Fruit fly (Drosophila melanogaster) Kc167 (cell line): ENCODE data around the gene CG42495.

Source experiments
- Myc ChIP-seq: fragments of >200 bp; optimal IDR thresholded peaks from 2 replicates; lab custom pipeline; 2017; ENCODE audit warnings: missing external identifiers
- Sin3A ChIP-seq: fragments of >200 bp; optimal IDR thresholded peaks from 2 replicates; lab custom pipeline; 2018; ENCODE audit warnings: missing external identifiers
- h ChIP-seq: fragments of >200 bp; optimal IDR thresholded peaks from 3 replicates; lab custom pipeline; 2018; ENCODE audit warnings: missing external identifiers
- insv ChIP-seq: fragments of >200 bp; optimal IDR thresholded peaks from 3 replicates; lab custom pipeline; 2018; ENCODE audit warnings: missing external identifiers
- psq ChIP-seq: fragments of >200 bp; optimal IDR thresholded peaks from 2 replicates; lab custom pipeline; 2017; ENCODE audit warnings: missing external identifiers
- ttk ChIP-seq: sonication (Bioruptor generic); optimal IDR thresholded peaks from 2 replicates; lab custom pipeline; 2017; ENCODE audit warnings: missing external identifiers

Gene CG42495

DNA sequence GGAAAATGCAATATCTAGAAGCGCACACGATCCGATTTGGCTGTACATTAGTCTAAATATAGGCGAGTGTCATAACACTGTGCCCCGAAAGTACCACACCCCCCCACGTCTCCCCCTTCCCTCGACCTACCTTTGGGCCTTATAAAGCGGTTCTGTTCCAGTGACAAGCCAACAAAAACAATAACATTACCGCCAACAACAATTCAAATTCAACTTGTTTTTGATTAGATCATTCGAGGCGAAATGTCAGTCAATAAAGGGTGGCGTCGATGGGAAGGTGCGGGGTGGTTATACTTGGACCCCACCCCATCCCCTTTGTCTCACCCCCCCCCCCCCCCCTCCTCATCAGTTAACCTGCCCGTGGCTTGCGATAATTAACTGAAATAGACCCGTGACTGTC, 34.1 kb upstream of the CG42495 start:
- TF ChIP-seq h (lab: Kevin White, UChicago) (no peak), insv (lab: Kevin White, UChicago) (no peak), psq (lab: Kevin White, UChicago) (no peak), Sin3A (no peak), ttk (lab: Kevin White, UChicago) (no peak), Myc (lab: Kevin White, UChicago) (no peak)

dm6 chr3L:18634792-18635471, 32.2 kb upstream of the CG42495 start:
- TF ChIP-seq psq (lab: Kevin White, UChicago) (no peak), insv (lab: Kevin White, UChicago) (no peak), h (lab: Kevin White, UChicago) (no peak), ttk (lab: Kevin White, UChicago) (no peak), Sin3A (no peak), Myc (lab: Kevin White, UChicago) (no peak)

DNA sequence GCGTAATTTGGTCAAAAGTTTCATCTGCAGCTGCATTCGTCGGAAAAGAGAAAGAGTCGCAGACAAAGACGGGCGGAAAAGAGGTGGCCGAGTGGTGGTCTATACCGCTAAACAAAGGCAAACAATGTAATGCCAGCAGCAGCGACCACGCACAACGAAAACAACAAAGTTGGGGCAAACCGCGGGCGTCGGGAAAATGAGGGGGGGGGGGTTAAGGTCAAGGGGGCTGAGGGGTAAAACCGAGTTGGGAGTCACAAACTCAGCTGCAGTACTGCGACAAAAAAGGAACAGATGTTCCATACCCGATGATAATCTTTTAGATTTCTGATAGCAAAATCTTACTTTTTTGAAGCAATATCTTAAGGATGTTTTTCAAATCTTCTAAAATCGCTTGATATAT, 30.4 kb upstream of the CG42495 start:
- TF ChIP-seq ttk (lab: Kevin White, UChicago): no peak
- TF ChIP-seq Sin3A: no peak
- no peak for TF ChIP-seq insv (lab: Kevin White, UChicago)
- TF ChIP-seq h (lab: Kevin White, UChicago): no peak
- no peak for TF ChIP-seq Myc (lab: Kevin White, UChicago)
- TF ChIP-seq psq (lab: Kevin White, UChicago): no peak

- no peak for TF ChIP-seq psq (lab: Kevin White, UChicago)
- no peak for TF ChIP-seq h (lab: Kevin White, UChicago)
Measured at dm6 chr3L:18637348-18637747, 29.8 kb upstream of the CG42495 start.

dm6 chr3L:18638043-18638442, 29.1 kb upstream of the CG42495 start:
- no peak for TF ChIP-seq Myc (lab: Kevin White, UChicago)
- TF ChIP-seq psq (lab: Kevin White, UChicago): no peak

- TF ChIP-seq insv (lab: Kevin White, UChicago): no peak
- no peak for TF ChIP-seq psq (lab: Kevin White, UChicago)
- no peak for TF ChIP-seq Myc (lab: Kevin White, UChicago)
- TF ChIP-seq Sin3A: no peak
- TF ChIP-seq ttk (lab: Kevin White, UChicago): no peak
Measured at dm6 chr3L:18638487-18638886, 28.7 kb upstream of the CG42495 start.

DNA sequence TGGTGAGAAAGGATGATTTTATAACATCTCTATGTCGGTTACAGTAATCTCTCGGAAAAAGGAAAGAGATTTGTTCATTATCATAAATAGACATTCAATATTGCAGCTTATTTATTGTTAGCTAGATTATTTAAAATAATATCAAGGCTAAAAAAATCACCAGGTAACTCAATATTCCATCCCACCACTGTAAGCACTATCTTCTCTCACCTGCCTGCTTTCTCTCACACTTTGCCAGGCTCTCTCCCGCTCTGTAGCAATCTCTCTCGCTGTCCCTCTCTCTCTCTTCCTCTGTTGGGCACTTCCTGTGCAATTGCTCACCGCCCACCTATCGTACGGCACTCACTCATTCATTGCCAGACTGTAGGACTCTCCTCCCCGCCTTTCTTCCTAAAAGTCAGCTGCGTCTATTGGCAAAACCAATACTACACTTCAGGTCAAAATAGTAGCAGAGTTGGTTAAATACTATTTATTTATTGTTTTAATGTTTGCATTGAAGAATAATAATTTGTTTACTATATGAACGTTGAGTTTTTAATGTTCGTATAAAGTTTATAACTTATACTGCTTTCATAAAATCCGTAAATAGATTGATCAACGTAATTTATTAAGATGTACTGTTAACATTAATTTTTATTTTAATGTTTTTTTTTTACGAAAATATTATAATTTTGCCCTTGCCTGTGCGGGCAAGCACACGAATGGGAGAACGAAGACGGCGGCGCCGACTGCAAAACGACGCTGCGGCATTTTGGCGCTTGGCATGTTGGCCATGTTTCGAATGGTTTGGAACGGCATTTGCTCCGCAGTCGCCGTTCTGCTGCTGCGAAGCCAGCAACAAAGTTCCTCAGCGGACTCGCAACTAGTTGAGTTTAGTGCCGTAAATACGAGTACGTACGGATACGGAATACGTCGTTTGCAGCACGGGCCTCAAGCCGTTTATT, 26.3 kb upstream of the CG42495 start:
- TF ChIP-seq ttk (lab: Kevin White, UChicago): no peak
- no peak for TF ChIP-seq psq (lab: Kevin White, UChicago)
- no peak for TF ChIP-seq Myc (lab: Kevin White, UChicago)
- no peak for TF ChIP-seq Sin3A

- no peak for TF ChIP-seq ttk (lab: Kevin White, UChicago)
- TF ChIP-seq Myc (lab: Kevin White, UChicago): no peak
- TF ChIP-seq psq (lab: Kevin White, UChicago): no peak
- no peak for TF ChIP-seq h (lab: Kevin White, UChicago)
Measured at dm6 chr3L:18643222-18643621, 23.9 kb upstream of the CG42495 start.

DNA sequence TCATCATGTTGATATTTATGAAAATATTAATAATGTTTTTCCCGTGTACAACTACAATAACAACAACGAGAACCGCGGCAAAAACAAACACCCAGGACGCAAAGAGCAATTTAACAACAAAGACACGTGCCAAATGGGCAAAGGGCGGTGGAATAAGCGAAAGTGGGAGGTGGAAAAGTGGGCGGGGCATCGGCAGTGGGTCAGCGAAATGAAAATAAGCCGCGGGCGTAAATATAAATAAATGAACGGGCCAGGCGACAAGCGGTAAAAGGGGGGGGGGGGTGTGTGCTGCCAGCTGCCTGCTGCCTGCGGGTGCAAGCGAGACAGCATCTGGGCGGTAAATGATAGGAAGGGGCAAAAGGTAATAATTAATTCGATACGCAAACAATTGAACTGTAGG, 13.4 kb upstream of the CG42495 start:
- no peak for TF ChIP-seq h (lab: Kevin White, UChicago)
- TF ChIP-seq psq (lab: Kevin White, UChicago): no peak
- no peak for TF ChIP-seq Myc (lab: Kevin White, UChicago)
- TF ChIP-seq ttk (lab: Kevin White, UChicago): no peak
- TF ChIP-seq insv (lab: Kevin White, UChicago): no peak
- TF ChIP-seq Sin3A: no peak

- TF ChIP-seq Sin3A (no peak), h (lab: Kevin White, UChicago) (no peak), insv (lab: Kevin White, UChicago) (no peak), psq (lab: Kevin White, UChicago) (no peak), Myc (lab: Kevin White, UChicago) (no peak), ttk (lab: Kevin White, UChicago) (no peak)
Measured at dm6 chr3L:18665594-18665993, 1.6 kb upstream of the CG42495 start.

- TF ChIP-seq psq (lab: Kevin White, UChicago) (no peak), Sin3A (no peak), insv (lab: Kevin White, UChicago) (no peak), h (lab: Kevin White, UChicago) (no peak), Myc (lab: Kevin White, UChicago) (no peak), ttk (lab: Kevin White, UChicago) (no peak)
Measured at dm6 chr3L:18669874-18670273, 2.7 kb downstream of the CG42495 start.

DNA sequence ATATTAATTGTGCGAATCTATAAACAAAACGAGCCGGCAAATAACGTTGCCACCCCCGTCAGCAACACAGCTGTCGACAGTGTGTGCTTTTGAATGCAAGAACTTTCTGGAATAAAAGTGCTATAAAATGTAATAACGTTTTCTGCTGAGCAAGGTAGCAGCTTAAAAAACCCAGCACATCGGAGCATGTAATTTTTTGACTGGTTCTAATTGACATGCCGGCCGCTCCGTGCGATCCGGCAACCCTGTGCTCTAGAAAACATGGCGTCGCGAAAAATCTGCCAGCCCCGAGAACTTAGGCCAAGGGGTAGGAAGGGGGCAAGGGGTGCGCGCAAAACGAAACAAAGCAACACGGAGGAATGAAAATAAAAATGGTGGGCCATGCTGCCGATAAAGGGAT, 5.0 kb downstream of the CG42495 start:
- TF ChIP-seq Myc (lab: Kevin White, UChicago) (no peak), ttk (lab: Kevin White, UChicago) (no peak), psq (lab: Kevin White, UChicago) (no peak), Sin3A (no peak), h (lab: Kevin White, UChicago) (no peak), insv (lab: Kevin White, UChicago) (no peak)
